Fruit fly (Drosophila melanogaster): ENCODE results near the gene PolA1.

PolA1 gene

dm6 chr3R:21649053-21649821 is 22.3 kb downstream of the PolA1 start:
- no peak for TF ChIP-seq CG17801 (GFP tag; optimal IDR thresholded peaks at IDR 0.05; ENCODE audit: partially characterized antibody)

- TF ChIP-seq CG17801 (GFP tag; optimal IDR thresholded peaks at IDR 0.05; ENCODE audit: partially characterized antibody) = no peak
Measured at dm6 chr3R:21648460-21648859, 23.1 kb downstream of the PolA1 start.

dm6 chr3R:21645904-21646664 is 25.5 kb downstream of the PolA1 start:
- TF ChIP-seq CG17801 (GFP tag; optimal IDR thresholded peaks at IDR 0.05; ENCODE audit: partially characterized antibody) = no peak

- no peak for TF ChIP-seq CG17801 (GFP tag; optimal IDR thresholded peaks at IDR 0.05; ENCODE audit: partially characterized antibody)
Measured at dm6 chr3R:21644222-21644621, 27.3 kb downstream of the PolA1 start.

dm6 chr3R:21643197-21643596 is 28.4 kb downstream of the PolA1 start:
- TF ChIP-seq CG17801 (GFP tag; optimal IDR thresholded peaks at IDR 0.05; ENCODE audit: partially characterized antibody) = no peak

dm6 chr3R:21642301-21642700 is 29.2 kb downstream of the PolA1 start:
- no peak for TF ChIP-seq CG17801 (GFP tag; optimal IDR thresholded peaks at IDR 0.05; ENCODE audit: partially characterized antibody)

dm6 chr3R:21641517-21642137 is 29.9 kb downstream of the PolA1 start:
- no peak for TF ChIP-seq CG17801 (GFP tag; optimal IDR thresholded peaks at IDR 0.05; ENCODE audit: partially characterized antibody)

- TF ChIP-seq CG17801 (GFP tag; optimal IDR thresholded peaks at IDR 0.05; ENCODE audit: partially characterized antibody) = no peak
Measured at dm6 chr3R:21640337-21640994, 31.1 kb downstream of the PolA1 start.

dm6 chr3R:21638437-21638836 is 33.1 kb downstream of the PolA1 start:
- no peak for TF ChIP-seq CG17801 (GFP tag; optimal IDR thresholded peaks at IDR 0.05; ENCODE audit: partially characterized antibody)

- no peak for TF ChIP-seq CG17801 (GFP tag; optimal IDR thresholded peaks at IDR 0.05; ENCODE audit: partially characterized antibody)
Measured at dm6 chr3R:21636867-21637481, 34.6 kb downstream of the PolA1 start.

- no peak for TF ChIP-seq CG17801 (GFP tag; optimal IDR thresholded peaks at IDR 0.05; ENCODE audit: partially characterized antibody)
Measured at dm6 chr3R:21635975-21636678, 35.4 kb downstream of the PolA1 start.

- TF ChIP-seq CG17801 (GFP tag; optimal IDR thresholded peaks at IDR 0.05; ENCODE audit: partially characterized antibody) = no peak
Measured at dm6 chr3R:21635181-21635580, 36.4 kb downstream of the PolA1 start.

dm6 chr3R:21634644-21635043 is 36.9 kb downstream of the PolA1 start:
- TF ChIP-seq CG17801 (GFP tag; optimal IDR thresholded peaks at IDR 0.05; ENCODE audit: partially characterized antibody) = no peak

- no peak for TF ChIP-seq CG17801 (GFP tag; optimal IDR thresholded peaks at IDR 0.05; ENCODE audit: partially characterized antibody)
Measured at dm6 chr3R:21633781-21634102, 37.8 kb downstream of the PolA1 start.

All from ovary, adult (tissue).